Worm (Caenorhabditis elegans): ENCODE data around the gene Y39B6A.27.

DNA sequence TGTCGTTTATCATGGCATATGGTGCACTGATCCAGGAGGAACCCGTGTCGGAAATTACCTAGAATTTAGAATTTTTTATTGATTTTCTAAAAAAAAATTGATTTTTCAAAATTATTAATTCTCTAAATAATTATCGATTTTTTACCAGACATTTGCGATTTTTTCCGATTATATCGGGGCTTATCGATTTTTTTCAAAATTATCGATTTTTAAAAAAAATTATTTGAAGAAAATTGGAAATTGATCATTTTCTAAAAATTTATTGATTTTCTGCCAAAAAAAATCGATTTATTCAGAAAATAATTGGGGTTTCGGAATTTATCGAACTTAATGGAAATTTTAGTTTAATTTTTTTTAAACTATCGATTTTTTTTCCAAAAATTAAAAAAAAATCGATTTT is 4.5 kb downstream of the Y39B6A.27 start:
- no peak for TF ChIP-seq mep-1 (tag; optimal IDR thresholded peaks at IDR 0.05)
- TF ChIP-seq spr-3 (GFP tag; optimal IDR thresholded peaks at IDR 0.05), result no peak
- no peak for TF ChIP-seq daf-19 (GFP tag; conservative IDR thresholded peaks at IDR 0.05)
- no peak for TF ChIP-seq snpc-4 (tag; optimal IDR thresholded peaks at IDR 0.05)
- TF ChIP-seq R02D3.7 (tag; optimal IDR thresholded peaks at IDR 0.05), result no peak
- no peak for TF ChIP-seq nhr-76 (tag; optimal IDR thresholded peaks at IDR 0.05)
- TF ChIP-seq mdl-1 (tag; optimal IDR thresholded peaks at IDR 0.05), result no peak
- no peak for TF ChIP-seq zag-1 (tag; optimal IDR thresholded peaks at IDR 0.05)
- TF ChIP-seq lin-39 (tag; optimal IDR thresholded peaks at IDR 0.05), result no peak
- TF ChIP-seq Y48G9A.11 (GFP tag; IDR thresholded peaks at IDR 0.05), result no peak
- no peak for TF ChIP-seq T26A8.4 (GFP tag; IDR thresholded peaks at IDR 0.05)
- no peak for TF ChIP-seq nhr-11 (tag; optimal IDR thresholded peaks at IDR 0.05)
- no peak for TF ChIP-seq fos-1 (tag; optimal IDR thresholded peaks at IDR 0.05)
